Worm (Caenorhabditis elegans) whole organism, late embryonic: ENCODE data around the gene F19F10.11.

Experiments
- C38D4.7 ChIP-seq: fragments of 200-800 bp; sonication (Bioruptor generic); optimal IDR thresholded peaks from 2 replicates; lab custom pipeline; 2018; ENCODE audit warnings: mild to moderate bottlenecking, missing genetic modification characterization, moderate library complexity, missing compliant biosample characterization
- F13H6.1 ChIP-seq: sonication (generic microtip); optimal IDR thresholded peaks from 2 replicates; lab custom pipeline; 2016; ENCODE audit warnings: missing genetic modification characterization, missing compliant biosample characterization
- K09A11.1 ChIP-seq: sonication (generic microtip); optimal IDR thresholded peaks from 2 replicates; lab custom pipeline; 2017; ENCODE audit warnings: antibody characterized with exemption, mild to moderate bottlenecking, missing genetic modification characterization, missing compliant biosample characterization; ENCODE audit not compliant: insufficient read depth
- T23F11.4 ChIP-seq: fragments of 200-800 bp; sonication (Bioruptor generic); optimal IDR thresholded peaks from 2 replicates; lab custom pipeline; 2018; ENCODE audit warnings: mild to moderate bottlenecking, missing genetic modification characterization, missing compliant biosample characterization
- ahr-1 ChIP-seq: sonication (generic microtip); optimal IDR thresholded peaks from 2 replicates; lab custom pipeline; 2016; ENCODE audit warnings: missing genetic modification characterization, missing compliant biosample characterization
- ama-1 ChIP-seq: fragments of 150-350 bp; optimal IDR thresholded peaks from 2 replicates; lab custom pipeline; 2014
- ceh-14 ChIP-seq: sonication (generic microtip); optimal IDR thresholded peaks from 2 replicates; lab custom pipeline; 2016; ENCODE audit warnings: missing genotype, missing genetic modification characterization, missing compliant biosample characterization
- ceh-18 ChIP-seq: sonication (generic microtip); optimal IDR thresholded peaks from 2 replicates; lab custom pipeline; 2016; ENCODE audit warnings: missing genetic modification characterization, missing compliant biosample characterization
- ceh-19 ChIP-seq: fragments of 200-800 bp; sonication (Bioruptor generic); optimal IDR thresholded peaks from 2 replicates; lab custom pipeline; 2018; ENCODE audit warnings: mild to moderate bottlenecking, missing genetic modification characterization, missing compliant biosample characterization
- ceh-2 ChIP-seq: sonication (generic microtip); optimal IDR thresholded peaks from 2 replicates; lab custom pipeline; 2016; ENCODE audit warnings: missing genotype, missing genetic modification characterization, missing compliant biosample characterization
- ceh-22 ChIP-seq: sonication (generic microtip); optimal IDR thresholded peaks from 2 replicates; lab custom pipeline; 2017; ENCODE audit warnings: missing biosample characterization, missing genetic modification characterization
- ceh-24 ChIP-seq: sonication (generic microtip); optimal IDR thresholded peaks from 2 replicates; lab custom pipeline; 2016; ENCODE audit warnings: mild to moderate bottlenecking, missing genetic modification characterization, missing compliant biosample characterization
- ceh-30 ChIP-seq: fragments of 150-350 bp; optimal IDR thresholded peaks from 2 replicates; lab custom pipeline; 2014; ENCODE audit warnings: missing biosample characterization, missing genetic modification characterization
- ceh-31 ChIP-seq: sonication (generic microtip); optimal IDR thresholded peaks from 2 replicates; lab custom pipeline; 2016; ENCODE audit warnings: missing genetic modification characterization, missing compliant biosample characterization
- ceh-48 ChIP-seq: sonication (generic microtip); optimal IDR thresholded peaks from 2 replicates; lab custom pipeline; 2016; ENCODE audit warnings: missing genetic modification characterization, inconsistent platforms, missing compliant biosample characterization
- ceh-9 ChIP-seq: sonication (generic microtip); optimal IDR thresholded peaks from 2 replicates; lab custom pipeline; 2016; ENCODE audit warnings: mild to moderate bottlenecking, missing genetic modification characterization, inconsistent platforms, missing compliant biosample characterization
- dmd-4 ChIP-seq: sonication (generic microtip); optimal IDR thresholded peaks from 2 replicates; lab custom pipeline; 2016; ENCODE audit warnings: borderline replicate concordance, missing genetic modification characterization, missing compliant biosample characterization
- elt-4 ChIP-seq: sonication (generic microtip); optimal IDR thresholded peaks from 2 replicates; lab custom pipeline; 2016; ENCODE audit warnings: missing genetic modification characterization, missing compliant biosample characterization
- eyg-1 ChIP-seq: sonication (generic microtip); optimal IDR thresholded peaks from 2 replicates; lab custom pipeline; 2016; ENCODE audit warnings: missing genotype, missing genetic modification characterization, missing compliant biosample characterization
- fkh-10 ChIP-seq: fragments of 150-350 bp; optimal IDR thresholded peaks from 2 replicates; lab custom pipeline; 2014; ENCODE audit warnings: missing biosample characterization, missing genetic modification reagents, missing genetic modification characterization
- fkh-6 ChIP-seq: sonication (generic microtip); optimal IDR thresholded peaks from 2 replicates; lab custom pipeline; 2016; ENCODE audit warnings: missing genetic modification characterization, missing compliant biosample characterization
- gmeb-2 ChIP-seq: sonication (generic microtip); optimal IDR thresholded peaks from 2 replicates; lab custom pipeline; 2016; ENCODE audit warnings: missing genetic modification characterization, inconsistent platforms, missing compliant biosample characterization
- hlh-6 ChIP-seq: sonication (generic microtip); optimal IDR thresholded peaks from 2 replicates; lab custom pipeline; 2016; ENCODE audit warnings: missing genotype, missing genetic modification characterization, missing compliant biosample characterization
- lim-6 ChIP-seq: sonication (generic microtip); optimal IDR thresholded peaks from 2 replicates; lab custom pipeline; 2016; ENCODE audit warnings: missing genetic modification characterization, missing compliant biosample characterization
- lin-11 ChIP-seq: fragments of 200-800 bp; sonication (Bioruptor generic); optimal IDR thresholded peaks from 2 replicates; lab custom pipeline; 2018; ENCODE audit warnings: mild to moderate bottlenecking, missing genetic modification characterization, missing compliant biosample characterization
- madf-2 ChIP-seq: sonication (generic microtip); optimal IDR thresholded peaks from 2 replicates; lab custom pipeline; 2017; ENCODE audit warnings: missing genetic modification characterization, missing compliant biosample characterization
- mec-3 ChIP-seq: sonication (generic microtip); optimal IDR thresholded peaks from 2 replicates; lab custom pipeline; 2016; ENCODE audit warnings: borderline replicate concordance, missing genetic modification characterization, missing compliant biosample characterization
- nfya-1 ChIP-seq: sonication (generic microtip); optimal IDR thresholded peaks from 2 replicates; lab custom pipeline; 2017; ENCODE audit warnings: missing genetic modification characterization, mild to moderate bottlenecking, missing compliant biosample characterization, antibody characterized with exemption, moderate library complexity
- nhr-232 ChIP-seq: sonication (generic microtip); optimal IDR thresholded peaks from 2 replicates; lab custom pipeline; 2016; ENCODE audit warnings: missing genetic modification characterization, missing compliant biosample characterization
- odd-2 ChIP-seq: sonication (generic microtip); optimal IDR thresholded peaks from 2 replicates; lab custom pipeline; 2017; ENCODE audit warnings: antibody characterized with exemption, mild to moderate bottlenecking, missing genetic modification characterization, missing compliant biosample characterization
- pag-3 ChIP-seq: sonication (generic microtip); optimal IDR thresholded peaks from 2 replicates; lab custom pipeline; 2016; ENCODE audit warnings: missing compliant biosample characterization, missing genetic modification characterization, borderline replicate concordance
- pat-9 ChIP-seq: fragments of 200-800 bp; sonication (Bioruptor generic); optimal IDR thresholded peaks from 2 replicates; lab custom pipeline; 2018; ENCODE audit warnings: mild to moderate bottlenecking, missing genetic modification characterization, moderate library complexity, missing compliant biosample characterization
- pax-1 ChIP-seq: fragments of 150-350 bp; optimal IDR thresholded peaks from 2 replicates; lab custom pipeline; 2014; ENCODE audit warnings: missing biosample characterization, missing genetic modification characterization
- pqm-1 ChIP-seq: sonication (generic microtip); optimal IDR thresholded peaks from 2 replicates; lab custom pipeline; 2016; ENCODE audit warnings: missing genetic modification characterization, missing compliant biosample characterization
- pros-1 ChIP-seq: fragments of 150-350 bp; optimal IDR thresholded peaks from 2 replicates; lab custom pipeline; 2014; ENCODE audit warnings: missing biosample characterization, missing genetic modification reagents, missing genetic modification characterization
- ref-2 ChIP-seq: sonication (generic microtip); optimal IDR thresholded peaks from 2 replicates; lab custom pipeline; 2016; ENCODE audit warnings: missing genetic modification characterization, missing compliant biosample characterization
- rnt-1 ChIP-seq: sonication (generic microtip); optimal IDR thresholded peaks from 2 replicates; lab custom pipeline; 2016; ENCODE audit warnings: missing genetic modification characterization, missing compliant biosample characterization
- sdc-2 ChIP-seq: sonication (generic microtip); optimal IDR thresholded peaks from 2 replicates; lab custom pipeline; 2016; ENCODE audit warnings: missing genotype, missing genetic modification characterization, missing compliant biosample characterization
- sox-2 ChIP-seq: fragments of 200-800 bp; sonication (Bioruptor generic); IDR thresholded peaks from 2 replicates; pipeline ENCODE4 v1.3.6; 2022; ENCODE audit warnings: missing genetic modification reagents, missing genetic modification characterization, missing compliant biosample characterization
- tbx-2 ChIP-seq: sonication (generic microtip); optimal IDR thresholded peaks from 2 replicates; lab custom pipeline; 2016; ENCODE audit warnings: missing genetic modification characterization, missing compliant biosample characterization
- ttx-3 ChIP-seq: sonication (generic microtip); optimal IDR thresholded peaks from 2 replicates; lab custom pipeline; 2016; ENCODE audit warnings: missing genetic modification reagents, missing genetic modification characterization, missing compliant biosample characterization
- unc-3 ChIP-seq, 2 experiments: fragments of 200-800 bp in 1 of 2; sonication (Bioruptor generic) in 1 of 2; sonication (generic microtip) in 1 of 2; conservative IDR thresholded peaks in 1 of 2; optimal IDR thresholded peaks in 1 of 2; 2 replicates each; pipeline versions ENCODE4 v1.3.6 to Lab custom; 2016 to 2022; ENCODE audit warnings: missing compliant biosample characterization in 2 of 2, missing genetic modification characterization in 2 of 2, missing genetic modification reagents in 1 of 2
- unc-42 ChIP-seq: sonication (generic microtip); optimal IDR thresholded peaks from 2 replicates; lab custom pipeline; 2016; ENCODE audit warnings: missing genotype, missing genetic modification characterization, missing compliant biosample characterization
- unc-55 ChIP-seq: sonication (generic microtip); optimal IDR thresholded peaks from 2 replicates; lab custom pipeline; 2017; ENCODE audit warnings: missing biosample characterization, missing genetic modification reagents, missing genetic modification characterization
- zip-5 ChIP-seq: sonication (generic microtip); optimal IDR thresholded peaks from 2 replicates; lab custom pipeline; 2016; ENCODE audit warnings: missing genetic modification characterization, missing compliant biosample characterization

F19F10.11 gene

ce11 chrV:7600149-7600548 is 12.6 kb upstream of the F19F10.11 start, which contains the start of gene C50E3.9:
C50E3.9 (minus strand) TSS chrV:7600249.
- TF ChIP-seq ceh-9 (tag; lab: Kevin White, UChicago) (no peak), nhr-232 (no peak), unc-55 (GFP tag; lab: Kevin White, UChicago) (no peak), ref-2 (tag; lab: Kevin White, UChicago) (no peak), rnt-1 (tag; lab: Kevin White, UChicago) (no peak), sox-2 (no peak), mec-3 (tag; lab: Kevin White, UChicago) (no peak), unc-3 (GFP tag; conservative IDR thresholded peaks at IDR 0.05; lab: Robert Waterston, UW) (no peak), unc-3 (tag; optimal IDR thresholded peaks at IDR 0.05; lab: Kevin White, UChicago) (no peak), ceh-2 (tag; lab: Kevin White, UChicago) (no peak), pros-1 (no peak), dmd-4 (tag; lab: Kevin White, UChicago) (no peak), ceh-48 (tag; lab: Kevin White, UChicago) (no peak), fkh-6 (tag; lab: Kevin White, UChicago) (no peak), ahr-1 (no peak), ceh-19 (GFP tag; lab: Kevin White, UChicago) (no peak), lim-6 (no peak)

ce11 chrV:7598269-7598668 is 10.8 kb upstream of the F19F10.11 start, which contains the start of gene C50E3.7:
C50E3.7 (minus strand) TSS chrV:7598369.
- TF ChIP-seq unc-55 (GFP tag; lab: Kevin White, UChicago) (no peak), nfya-1 (tag; lab: Kevin White, UChicago) (no peak), madf-2 (tag; lab: Kevin White, UChicago) (no peak), T23F11.4 (no peak), pqm-1 (no peak), ceh-9 (tag; lab: Kevin White, UChicago) (no peak), unc-42 (tag; lab: Kevin White, UChicago) (no peak), ceh-18 (tag; lab: Kevin White, UChicago) (no peak), fkh-6 (tag; lab: Kevin White, UChicago) (no peak), ceh-14 (no peak), elt-4 (tag; lab: Kevin White, UChicago) (no peak), gmeb-2 (tag; lab: Kevin White, UChicago) (no peak), ahr-1 (no peak)

ce11 chrV:7595132-7595531 is 7.6 kb upstream of the F19F10.11 start:
- TF ChIP-seq nhr-232 (no peak), fkh-6 (tag; lab: Kevin White, UChicago) (no peak), ceh-24 (tag; lab: Kevin White, UChicago) (no peak), mec-3 (tag; lab: Kevin White, UChicago) (no peak), ceh-48 (tag; lab: Kevin White, UChicago) (no peak), gmeb-2 (tag; lab: Kevin White, UChicago) (no peak), unc-55 (GFP tag; lab: Kevin White, UChicago) (no peak), C38D4.7 (GFP tag; lab: Kevin White, UChicago) (no peak), elt-4 (tag; lab: Kevin White, UChicago) (no peak), ceh-31 (tag; lab: Kevin White, UChicago) (no peak), odd-2 (tag; lab: Kevin White, UChicago) (no peak), zip-5 (tag; lab: Kevin White, UChicago) (no peak), pag-3 (tag; lab: Kevin White, UChicago) (no peak), eyg-1 (tag; lab: Kevin White, UChicago) (no peak), ceh-2 (tag; lab: Kevin White, UChicago) (no peak), hlh-6 (tag; lab: Kevin White, UChicago) (no peak), ceh-30 (tag; lab: Kevin White, UChicago) (no peak), ama-1 (lab: Kevin White, UChicago) (no peak)

- no peak for TF ChIP-seq C38D4.7 (GFP tag; lab: Kevin White, UChicago)
- TF ChIP-seq madf-2 (tag; lab: Kevin White, UChicago): no peak
- no peak for TF ChIP-seq pqm-1
- no peak for TF ChIP-seq ceh-22 (tag; lab: Kevin White, UChicago)
- no peak for TF ChIP-seq pat-9 (tag; lab: Kevin White, UChicago)
- TF ChIP-seq rnt-1 (tag; lab: Kevin White, UChicago): no peak
- TF ChIP-seq sdc-2 (tag; lab: Kevin White, UChicago): no peak
- no peak for TF ChIP-seq lin-11
- TF ChIP-seq unc-3 (GFP tag; conservative IDR thresholded peaks at IDR 0.05; lab: Robert Waterston, UW): no peak
- no peak for TF ChIP-seq unc-3 (tag; optimal IDR thresholded peaks at IDR 0.05; lab: Kevin White, UChicago)
- no peak for TF ChIP-seq fkh-10 (GFP tag; lab: Kevin White, UChicago)
- TF ChIP-seq T23F11.4: no peak
- no peak for TF ChIP-seq ceh-19 (GFP tag; lab: Kevin White, UChicago)
- TF ChIP-seq F13H6.1: no peak
- TF ChIP-seq ttx-3 (tag; lab: Kevin White, UChicago): no peak
- no peak for TF ChIP-seq tbx-2 (tag; lab: Kevin White, UChicago)
- no peak for TF ChIP-seq K09A11.1 (tag; lab: Kevin White, UChicago)
- TF ChIP-seq unc-42 (tag; lab: Kevin White, UChicago): no peak
- TF ChIP-seq pax-1 (tag; lab: Kevin White, UChicago): no peak
- TF ChIP-seq ceh-24 (tag; lab: Kevin White, UChicago): no peak
Measured at ce11 chrV:7590454-7590853, 3.0 kb upstream of the F19F10.11 start, which contains the start of gene C50E3.6. C50E3.6 (minus strand) TSS chrV:7590554.
